Worm (Caenorhabditis elegans) whole organism, L1 larva: ENCODE results near the gene Y32H12A.6.

Experiments
- ama-1 ChIP-seq: fragments of 150-350 bp; optimal IDR thresholded peaks from 2 replicates; lab custom pipeline; 2014
- ceh-90 ChIP-seq: sonication (generic microtip); optimal IDR thresholded peaks from 2 replicates; lab custom pipeline; 2016; ENCODE audit warnings: missing genetic modification characterization, missing compliant biosample characterization
- elt-2 ChIP-seq: sonication (generic microtip); optimal IDR thresholded peaks from 2 replicates; lab custom pipeline; 2016; ENCODE audit warnings: missing genetic modification characterization, mild to moderate bottlenecking, inconsistent platforms, missing compliant biosample characterization, missing genetic modification reagents
- fos-1 ChIP-seq: fragments of 150-350 bp; optimal IDR thresholded peaks from 2 replicates; lab custom pipeline; 2014; ENCODE audit warnings: missing biosample characterization, missing genetic modification characterization
- nhr-76 ChIP-seq: sonication (generic microtip); optimal IDR thresholded peaks from 2 replicates; lab custom pipeline; 2017; ENCODE audit warnings: missing biosample characterization, missing genetic modification characterization
- rnt-1 ChIP-seq: sonication (generic microtip); optimal IDR thresholded peaks from 2 replicates; lab custom pipeline; 2016; ENCODE audit warnings: mild to moderate bottlenecking, missing genetic modification characterization, moderate library complexity, missing compliant biosample characterization
- snpc-4 ChIP-seq: fragments of 150-350 bp; optimal IDR thresholded peaks from 2 replicates; lab custom pipeline; 2014; ENCODE audit warnings: missing biosample characterization, missing genetic modification characterization
- unc-62 ChIP-seq: fragments of 150-350 bp; optimal IDR thresholded peaks from 2 replicates; lab custom pipeline; 2014; ENCODE audit warnings: missing biosample characterization, missing genetic modification reagents, missing genetic modification characterization
- ztf-11 ChIP-seq, 2 experiments: sonication (generic microtip); optimal IDR thresholded peaks; 2 replicates each; lab custom pipeline; 2016 to 2017; ENCODE audit warnings: missing genetic modification characterization in 2 of 2, missing biosample characterization in 1 of 2, missing compliant biosample characterization in 1 of 2

ce11 chrIII:5424363-5424762 is 42.4 kb upstream of the Y32H12A.6 start:
- TF ChIP-seq snpc-4 (tag; lab: Kevin White, UChicago) (no peak), ceh-90 (no peak), rnt-1 (tag; lab: Kevin White, UChicago) (no peak), unc-62 (no peak), nhr-76 (tag; lab: Kevin White, UChicago) (no peak), fos-1 (tag; lab: Kevin White, UChicago) (no peak), ztf-11 (tag; optimal IDR thresholded peaks at IDR 0.05; lab: Kevin White, UChicago) (no peak), ama-1 (lab: Kevin White, UChicago) (no peak), elt-2 (no peak)
